Worm (Caenorhabditis elegans): ENCODE data around the gene pud-4.

- TF ChIP-seq lin-38 (GFP tag; IDR thresholded peaks at IDR 0.05), result no peak
- no peak for TF ChIP-seq Y48G9A.11 (GFP tag; IDR thresholded peaks at IDR 0.05)
- no peak for TF ChIP-seq ama-1 (optimal IDR thresholded peaks at IDR 0.05)
- TF ChIP-seq nhr-10 (tag; optimal IDR thresholded peaks at IDR 0.05), result no peak
- TF ChIP-seq zag-1 (tag; optimal IDR thresholded peaks at IDR 0.05), result no peak
- TF ChIP-seq ztf-11 (tag; optimal IDR thresholded peaks at IDR 0.05), result no peak
- TF ChIP-seq R02D3.7 (tag; optimal IDR thresholded peaks at IDR 0.05), result no peak
- TF ChIP-seq ceh-20 (GFP tag; IDR thresholded peaks at IDR 0.05), result no peak
- TF ChIP-seq nhr-6 (tag; optimal IDR thresholded peaks at IDR 0.05), result no peak
- TF ChIP-seq mep-1 (tag; optimal IDR thresholded peaks at IDR 0.05), result no peak
- TF ChIP-seq lin-15B (tag; optimal IDR thresholded peaks at IDR 0.05), result no peak
- no peak for TF ChIP-seq egl-43 (GFP tag; IDR thresholded peaks at IDR 0.05)
Observed at ce11 chrV:2306383-2306782, 20.1 kb upstream of the pud-4 start.

All from whole organism, L4 larva.